Fruit fly (Drosophila melanogaster) whole organism, wandering third instar larva: ENCODE data around the gene CG14829.

Experiments
- Abd-B ChIP-seq: fragments of >200 bp; optimal IDR thresholded peaks from 2 replicates; lab custom pipeline; 2017; ENCODE audit warnings: missing biosample characterization, missing genetic modification characterization
- CG32264 ChIP-seq: fragments of 200-800 bp; sonication (Bioruptor generic); optimal IDR thresholded peaks from 2 replicates; lab custom pipeline; 2016; ENCODE audit warnings: missing biosample characterization, missing genetic modification characterization
- CG9705 ChIP-seq: fragments of 200-800 bp; sonication (Bioruptor generic); optimal IDR thresholded peaks from 2 replicates; lab custom pipeline; 2018; ENCODE audit warnings: missing biosample characterization, mild to moderate bottlenecking, missing genetic modification characterization
- CrebA ChIP-seq: fragments of 200-800 bp; sonication (Bioruptor generic); optimal IDR thresholded peaks from 2 replicates; lab custom pipeline; 2016; ENCODE audit warnings: missing biosample characterization, mild to moderate bottlenecking, missing genetic modification characterization, borderline replicate concordance
- Dfd ChIP-seq: fragments of >200 bp; optimal IDR thresholded peaks from 2 replicates; lab custom pipeline; 2017; ENCODE audit warnings: missing biosample characterization, missing genetic modification characterization
- Dif ChIP-seq: fragments of 200-275, 200-300 bp; sonication (Bioruptor generic); optimal IDR thresholded peaks from 2 replicates; lab custom pipeline; 2018; ENCODE audit warnings: missing biosample characterization, missing genetic modification characterization; ENCODE audit not compliant: partially characterized antibody
- GATAd ChIP-seq: sonication (Bioruptor generic); optimal IDR thresholded peaks from 2 replicates; lab custom pipeline; 2016; ENCODE audit warnings: missing biosample characterization, missing genetic modification characterization
- HLH106 ChIP-seq: fragments of 200-800 bp; optimal IDR thresholded peaks from 3 replicates; lab custom pipeline; 2019; ENCODE audit warnings: missing biosample characterization, mild to moderate bottlenecking, missing genetic modification characterization, moderate library complexity
- Hnf4 ChIP-seq: fragments of 200-800 bp; sonication (Bioruptor generic); optimal IDR thresholded peaks from 2 replicates; lab custom pipeline; 2016; ENCODE audit warnings: missing biosample characterization, mild to moderate bottlenecking, missing genetic modification characterization
- Hr78 ChIP-seq: fragments of >200 bp; optimal IDR thresholded peaks from 2 replicates; lab custom pipeline; 2017; ENCODE audit warnings: missing biosample characterization, missing genetic modification characterization
- Mio ChIP-seq: sonication (Bioruptor generic); optimal IDR thresholded peaks from 2 replicates; lab custom pipeline; 2016; ENCODE audit warnings: missing biosample characterization, missing genetic modification characterization
- OdsH ChIP-seq: fragments of 200-800 bp; sonication (Bioruptor generic); optimal IDR thresholded peaks from 2 replicates; lab custom pipeline; 2016; ENCODE audit warnings: missing biosample characterization, mild to moderate bottlenecking, missing genetic modification characterization
- Sp1 ChIP-seq: fragments of 200-800 bp; sonication (Bioruptor generic); optimal IDR thresholded peaks from 3 replicates; lab custom pipeline; 2019; ENCODE audit warnings: missing biosample characterization, mild to moderate bottlenecking, missing genetic modification characterization, moderate library complexity
- Vsx2 ChIP-seq: fragments of 200-300, 225-300 bp; sonication (Bioruptor generic); optimal IDR thresholded peaks from 2 replicates; lab custom pipeline; 2018; ENCODE audit warnings: missing biosample characterization, missing genetic modification characterization; ENCODE audit not compliant: partially characterized antibody
- br ChIP-seq: fragments of 200-800 bp; sonication (Bioruptor generic); optimal IDR thresholded peaks from 2 replicates; lab custom pipeline; 2016; ENCODE audit warnings: missing biosample characterization, missing genetic modification characterization
- brk ChIP-seq: fragments of 200-800 bp; sonication (Bioruptor generic); optimal IDR thresholded peaks from 2 replicates; lab custom pipeline; 2016; ENCODE audit warnings: missing biosample characterization, mild to moderate bottlenecking, missing genetic modification characterization
- dmrt93B ChIP-seq: fragments of 200-800 bp; sonication (Bioruptor generic); optimal IDR thresholded peaks from 2 replicates; lab custom pipeline; 2018; ENCODE audit warnings: missing biosample characterization, mild to moderate bottlenecking, missing genetic modification characterization
- dsf ChIP-seq: sonication (Bioruptor generic); optimal IDR thresholded peaks from 2 replicates; lab custom pipeline; 2016; ENCODE audit warnings: missing biosample characterization, missing genetic modification characterization, borderline replicate concordance
- ey ChIP-seq: fragments of 200-800 bp; sonication (Bioruptor generic); optimal IDR thresholded peaks from 2 replicates; lab custom pipeline; 2016; ENCODE audit warnings: missing biosample characterization, missing genetic modification characterization
- foxo ChIP-seq, 2 experiments: fragments of 200-800 bp; sonication (Bioruptor generic); optimal IDR thresholded peaks; 2 replicates in 1 of 2; 3 replicates in 1 of 2; lab custom pipeline; 2016 to 2017; ENCODE audit warnings: missing biosample characterization in 2 of 2, missing genetic modification characterization in 2 of 2
- fru ChIP-seq: fragments of 200-800 bp; sonication (Bioruptor generic); optimal IDR thresholded peaks from 3 replicates; lab custom pipeline; 2016; ENCODE audit warnings: missing biosample characterization, mild to moderate bottlenecking, missing genetic modification characterization
- h ChIP-seq: fragments of 200-800 bp; sonication (Bioruptor generic); optimal IDR thresholded peaks from 3 replicates; lab custom pipeline; 2016; ENCODE audit warnings: missing biosample characterization, mild to moderate bottlenecking, missing genetic modification characterization
- jim ChIP-seq: fragments of 175-275, 200-325 bp; sonication (Bioruptor generic); optimal IDR thresholded peaks from 2 replicates; lab custom pipeline; 2016; ENCODE audit warnings: missing biosample characterization, mild to moderate bottlenecking, missing genetic modification characterization
- psq ChIP-seq: fragments of 200-800 bp; sonication (Bioruptor generic); optimal IDR thresholded peaks from 3 replicates; lab custom pipeline; 2017; ENCODE audit warnings: missing biosample characterization, mild to moderate bottlenecking, missing genetic modification characterization, moderate library complexity
- rgr ChIP-seq: fragments of 200-800 bp; sonication (Bioruptor generic); optimal IDR thresholded peaks from 3 replicates; lab custom pipeline; 2016; ENCODE audit warnings: missing biosample characterization, mild to moderate bottlenecking, missing genetic modification characterization
- sv ChIP-seq: fragments of 200-800 bp; sonication (Bioruptor generic); optimal IDR thresholded peaks from 3 replicates; lab custom pipeline; 2016; ENCODE audit warnings: missing biosample characterization, missing genetic modification characterization
- tai ChIP-seq: sonication (Bioruptor generic); optimal IDR thresholded peaks from 2 replicates; lab custom pipeline; 2016; ENCODE audit warnings: missing biosample characterization, missing genetic modification characterization
- usp ChIP-seq: fragments of >200 bp; optimal IDR thresholded peaks from 2 replicates; lab custom pipeline; 2017; ENCODE audit warnings: missing biosample characterization, missing genetic modification characterization
- woc ChIP-seq: sonication (Bioruptor generic); optimal IDR thresholded peaks from 2 replicates; lab custom pipeline; 2016; ENCODE audit warnings: missing biosample characterization, mild to moderate bottlenecking, missing genetic modification characterization

The CG14829 gene

dm6 chr3L:7241217-7241859 is 3.4 kb upstream of the CG14829 start, which contains the start of the genes RpL18 and Neos (continued):
- TF ChIP-seq OdsH (GFP tag; lab: Kevin White, UChicago): peak; percentile 28

dm6 chr3L:7234212-7234611 is 3.7 kb downstream of the CG14829 start, which contains the start of gene CG14826:
CG14826 (plus strand) TSS chr3L:7234512.
- TF ChIP-seq fru (GFP tag; lab: Kevin White, UChicago): no peak
- no peak for TF ChIP-seq h
- no peak for TF ChIP-seq brk (GFP tag; lab: Kevin White, UChicago)
- TF ChIP-seq Mio (GFP tag; lab: Kevin White, UChicago): no peak
- TF ChIP-seq OdsH (GFP tag; lab: Kevin White, UChicago): no peak
- no peak for TF ChIP-seq Dfd (GFP tag; lab: Kevin White, UChicago)
- TF ChIP-seq tai: no peak
- TF ChIP-seq foxo (GFP tag; optimal IDR thresholded peaks at IDR 0.05; lab: Kevin White, UChicago): no peak
- no peak for TF ChIP-seq Hnf4 (GFP tag; lab: Kevin White, UChicago)
- no peak for TF ChIP-seq Hr78 (GFP tag; lab: Kevin White, UChicago)
- TF ChIP-seq CG32264 (GFP tag; lab: Kevin White, UChicago): no peak
- TF ChIP-seq jim (GFP tag; lab: Kevin White, UChicago): no peak
- TF ChIP-seq Abd-B (GFP tag; lab: Kevin White, UChicago): no peak
- TF ChIP-seq Dif (GFP tag; lab: Kevin White, UChicago): no peak
- no peak for TF ChIP-seq sv (GFP tag; lab: Kevin White, UChicago)
- TF ChIP-seq usp (GFP tag; lab: Kevin White, UChicago): no peak
- TF ChIP-seq HLH106 (tag; lab: Kevin White, UChicago): no peak
- TF ChIP-seq, all 38 proteins: peak for 0

- TF ChIP-seq dmrt93B (GFP tag; lab: Kevin White, UChicago) (no peak), HLH106 (tag; lab: Kevin White, UChicago) (peak; percentile 23)
These were observed 46.7 kb downstream of the CG14829 start for dm6 chr3L:7191218-7191617.

dm6 chr3L:7190497-7190896 is 47.4 kb downstream of the CG14829 start:
- TF ChIP-seq woc (GFP tag; lab: Kevin White, UChicago) (no peak), GATAd (GFP tag; lab: Kevin White, UChicago) (no peak), rgr (GFP tag; lab: Kevin White, UChicago) (no peak), br (GFP tag; lab: Kevin White, UChicago) (no peak), CrebA (GFP tag; lab: Kevin White, UChicago) (no peak), dsf (no peak), CG9705 (GFP tag; lab: Kevin White, UChicago) (no peak), dmrt93B (GFP tag; lab: Kevin White, UChicago) (no peak), tai (no peak), Sp1 (GFP tag; lab: Kevin White, UChicago) (no peak), h (no peak), Vsx2 (GFP tag; lab: Kevin White, UChicago) (no peak)
- TF ChIP-seq, all 38 proteins: peak for 0

dm6 chr3L:7189668-7190200 is 48.2 kb downstream of the CG14829 start, which contains the start of gene Dscam2:
Dscam2 (minus strand) TSS chr3L:7189931.
- TF ChIP-seq Hnf4 (GFP tag; lab: Kevin White, UChicago): no peak
- no peak for TF ChIP-seq ey (GFP tag; lab: Kevin White, UChicago)
- no peak for TF ChIP-seq dmrt93B (GFP tag; lab: Kevin White, UChicago)
- TF ChIP-seq GATAd (GFP tag; lab: Kevin White, UChicago): no peak
- no peak for TF ChIP-seq usp (GFP tag; lab: Kevin White, UChicago)
- TF ChIP-seq psq (GFP tag; lab: Kevin White, UChicago): no peak
- TF ChIP-seq, all 38 proteins: peak for 0
